Worm (Caenorhabditis elegans) whole organism, L1 larva: Measurements from ENCODE around the gene F47E1.4.

Source experiments
- ama-1 ChIP-seq: fragments of 150-350 bp; optimal IDR thresholded peaks from 2 replicates; lab custom pipeline; 2014
- blmp-1 ChIP-seq: fragments of 150-350 bp; optimal IDR thresholded peaks from 2 replicates; lab custom pipeline; 2014; ENCODE audit warnings: missing biosample characterization, missing genetic modification characterization
- ceh-82 ChIP-seq, 3 experiments: fragments of 150-350 bp in 1 of 3; sonication (generic microtip) in 2 of 3; optimal IDR thresholded peaks; 2 replicates each; lab custom pipeline; 2014 to 2017; ENCODE audit warnings: missing biosample characterization in 3 of 3, missing genetic modification characterization in 3 of 3
- ces-1 ChIP-seq: fragments of 150-350 bp; optimal IDR thresholded peaks from 2 replicates; lab custom pipeline; 2014; ENCODE audit warnings: missing biosample characterization, missing genetic modification reagents, missing genetic modification characterization
- isw-1 ChIP-seq: fragments of 200-800 bp; sonication (Bioruptor generic); IDR thresholded peaks from 2 replicates; pipeline ENCODE4 v1.3.6; 2022; ENCODE audit warnings: missing genetic modification characterization, missing compliant biosample characterization
- mep-1 ChIP-seq: fragments of 150-350 bp; optimal IDR thresholded peaks from 2 replicates; lab custom pipeline; 2014; ENCODE audit warnings: missing biosample characterization, missing genetic modification characterization
- nhr-11 ChIP-seq: fragments of 150-350 bp; optimal IDR thresholded peaks from 2 replicates; lab custom pipeline; 2014; ENCODE audit warnings: missing biosample characterization, missing genetic modification characterization
- nhr-85 ChIP-seq: sonication (generic microtip); peaks from one replicate; lab custom pipeline; 2016; ENCODE audit warnings: missing genetic modification characterization, inconsistent platforms, missing compliant biosample characterization
- sptf-1 ChIP-seq: fragments of 150-350 bp; optimal IDR thresholded peaks from 2 replicates; lab custom pipeline; 2014; ENCODE audit warnings: missing biosample characterization, missing genetic modification characterization
- unc-86 ChIP-seq: sonication (generic microtip); optimal IDR thresholded peaks from 2 replicates; lab custom pipeline; 2016; ENCODE audit warnings: missing genetic modification characterization, missing compliant biosample characterization

- TF ChIP-seq nhr-85 (tag; lab: Kevin White, UChicago) (no peak), sptf-1 (no peak), blmp-1 (no peak), mep-1 (tag; lab: Kevin White, UChicago) (no peak), ceh-82 (tag; optimal IDR thresholded peaks at IDR 0.05; lab: Kevin White, UChicago) (no peak), ces-1 (GFP tag; lab: Kevin White, UChicago) (no peak), ama-1 (lab: Kevin White, UChicago) (no peak), unc-86 (no peak), isw-1 (GFP tag; lab: Robert Waterston, UW) (no peak), nhr-11 (tag; lab: Kevin White, UChicago) (no peak)
Observed at ce11 chrX:9096861-9097260, 34.2 kb downstream of the F47E1.4 start.
